Worm (Caenorhabditis elegans) whole organism, L4/young adult: ENCODE measurements around the gene W02B3.3.

Source experiments
- W03F9.2 ChIP-seq: fragments of 150-350 bp; optimal IDR thresholded peaks from 2 replicates; lab custom pipeline; 2014; ENCODE audit warnings: missing biosample characterization, missing genetic modification characterization
- dao-5 ChIP-seq: sonication (generic microtip); optimal IDR thresholded peaks from 2 replicates; lab custom pipeline; 2016; ENCODE audit warnings: missing genotype, missing genetic modification characterization, moderate library complexity, missing compliant biosample characterization
- him-1 ChIP-seq: sonication (generic microtip); optimal IDR thresholded peaks from 2 replicates; lab custom pipeline; 2016; ENCODE audit warnings: missing genotype, missing genetic modification reagents, missing genetic modification characterization, missing compliant biosample characterization

DNA sequence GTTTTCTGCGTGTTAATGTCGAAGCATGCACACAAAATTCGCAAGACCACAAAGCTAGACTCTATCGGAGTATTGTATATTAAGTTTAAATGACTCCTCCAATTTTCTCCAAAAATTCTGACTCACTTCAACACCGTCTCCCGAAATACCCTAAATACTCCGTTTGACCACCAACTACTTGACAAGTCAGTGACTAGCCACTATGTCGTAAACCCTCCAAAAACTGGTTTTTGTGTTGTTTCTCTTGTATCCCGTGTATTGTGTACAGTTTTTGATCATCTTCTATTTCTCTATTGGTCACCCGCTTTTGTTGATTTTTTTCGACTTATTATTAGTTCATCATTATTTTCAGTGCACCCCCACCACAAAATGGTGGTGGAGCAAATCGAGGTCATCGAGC lies 9.9 kb downstream of the W02B3.3 start, which contains the start of gene C09F5.1:
- TF ChIP-seq him-1 (tag; lab: Kevin White, UChicago) (no peak), W03F9.2 (tag; lab: Kevin White, UChicago) (no peak), dao-5 (no peak)
